Fruit fly (Drosophila melanogaster) whole organism, embryonic: Measurements from ENCODE around the gene CG7806.

ENCODE experiments used
- Adf1 ChIP-seq: fragments of 200-800 bp; sonication (Bioruptor generic); IDR thresholded peaks from 2 replicates; pipeline ENCODE4 v1.3.6; 2022; ENCODE audit warnings: missing biosample characterization, missing genetic modification characterization
- Awh ChIP-seq: fragments of 200-800 bp; sonication (Bioruptor generic); IDR thresholded peaks from 2 replicates; pipeline ENCODE4, ENCODE4 v1.3.6; 2022; ENCODE audit warnings: missing biosample characterization, missing genetic modification characterization
- Bgb ChIP-seq: fragments of 200-800 bp; sonication (Bioruptor generic); IDR thresholded peaks from 2 replicates; pipeline ENCODE4 v1.3.6; 2022; ENCODE audit warnings: missing biosample characterization, missing genetic modification characterization; ENCODE audit not compliant: partially characterized antibody
- CG10979 ChIP-seq: fragments of 200-800 bp; sonication (Bioruptor generic); optimal IDR thresholded peaks from 2 replicates; lab custom pipeline; 2018; ENCODE audit warnings: missing biosample characterization, mild to moderate bottlenecking, missing genetic modification characterization, moderate library complexity
- CG13296 ChIP-seq: fragments of 200-800 bp; sonication (Bioruptor generic); optimal IDR thresholded peaks from 3 replicates; lab custom pipeline; 2018; ENCODE audit warnings: missing biosample characterization, mild to moderate bottlenecking, missing genetic modification characterization
- CG13424 ChIP-seq: fragments of 200-800 bp; sonication (Bioruptor generic); optimal IDR thresholded peaks from 2 replicates; lab custom pipeline; 2019; ENCODE audit warnings: missing biosample characterization, mild to moderate bottlenecking, missing genetic modification characterization, moderate library complexity
- CG13894 ChIP-seq: fragments of 200-800 bp; sonication (Bioruptor generic); optimal IDR thresholded peaks from 3 replicates; lab custom pipeline; 2018; ENCODE audit warnings: missing biosample characterization, mild to moderate bottlenecking, missing genetic modification characterization, moderate library complexity
- CG1529 ChIP-seq: fragments of 200-800 bp; sonication (Bioruptor generic); optimal IDR thresholded peaks from 3 replicates; lab custom pipeline; 2018; ENCODE audit warnings: missing biosample characterization, missing genetic modification characterization
- CG1603 ChIP-seq: fragments of 200-800 bp; sonication (Bioruptor generic); optimal IDR thresholded peaks from 2 replicates; lab custom pipeline; 2019; ENCODE audit warnings: missing biosample characterization, mild to moderate bottlenecking, missing genetic modification characterization, moderate library complexity
- CG17612 ChIP-seq: fragments of 200-800 bp; sonication (Bioruptor generic); IDR thresholded peaks from 2 replicates; pipeline ENCODE4 v1.3.6; 2022; ENCODE audit warnings: missing biosample characterization, missing genetic modification characterization
- CG18476 ChIP-seq: fragments of 200-800 bp; sonication (Bioruptor generic); optimal IDR thresholded peaks from 2 replicates; lab custom pipeline; 2016; ENCODE audit warnings: missing biosample characterization, mild to moderate bottlenecking, missing genetic modification characterization
- CG18599 ChIP-seq: fragments of 200-800 bp; sonication (Bioruptor generic); optimal IDR thresholded peaks from 3 replicates; lab custom pipeline; 2017; ENCODE audit warnings: missing biosample characterization, missing genetic modification characterization, mild to moderate bottlenecking, moderate library complexity, missing genetic modification reagents
- CG2199 ChIP-seq: fragments of 200-800 bp; sonication (Bioruptor generic); IDR thresholded peaks from 3 replicates; pipeline ENCODE4 v1.3.6; 2022; ENCODE audit warnings: missing biosample characterization, missing genetic modification characterization
- CG3838 ChIP-seq: fragments of 200-800 bp; sonication (Bioruptor generic); optimal IDR thresholded peaks from 3 replicates; lab custom pipeline; 2016; ENCODE audit warnings: missing biosample characterization, missing genetic modification characterization
- CG4424 ChIP-seq: fragments of 200-800 bp; sonication (Bioruptor generic); optimal IDR thresholded peaks from 3 replicates; lab custom pipeline; 2016; ENCODE audit warnings: missing biosample characterization, missing genetic modification characterization
- CG6765 ChIP-seq: fragments of 200-800 bp; sonication (Bioruptor generic); optimal IDR thresholded peaks from 3 replicates; lab custom pipeline; 2017; ENCODE audit warnings: missing biosample characterization, mild to moderate bottlenecking, missing genetic modification characterization
- CG6813 ChIP-seq: fragments of 200-800 bp; sonication (Bioruptor generic); optimal IDR thresholded peaks from 2 replicates; lab custom pipeline; 2017; ENCODE audit warnings: missing biosample characterization, missing genetic modification characterization, mild to moderate bottlenecking, moderate library complexity, missing genetic modification reagents
- CG8478 ChIP-seq: fragments of >200 bp; optimal IDR thresholded peaks from 2 replicates; lab custom pipeline; 2018
- CTCF ChIP-seq: fragments of 200-800 bp; sonication (Bioruptor generic); optimal IDR thresholded peaks from 2 replicates; lab custom pipeline; 2017; ENCODE audit warnings: missing biosample characterization, mild to moderate bottlenecking, missing genetic modification characterization, moderate library complexity
- Dbx ChIP-seq: fragments of 200-800 bp; sonication (Bioruptor generic); IDR thresholded peaks from 3 replicates; pipeline ENCODE4 v1.3.6; 2022; ENCODE audit warnings: missing biosample characterization, missing genetic modification characterization
- Dfd ChIP-seq, 2 experiments: fragments of >200 bp; optimal IDR thresholded peaks; 2 replicates each; lab custom pipeline; 2017; ENCODE audit warnings: missing biosample characterization in 2 of 2, missing genetic modification characterization in 2 of 2
- H2.0 ChIP-seq: fragments of 200-800 bp; sonication (Bioruptor generic); IDR thresholded peaks from 2 replicates; pipeline ENCODE4 v1.3.6; 2022; ENCODE audit warnings: missing biosample characterization, missing genetic modification characterization
- HHEX ChIP-seq: fragments of 200-800 bp; sonication (Bioruptor generic); optimal IDR thresholded peaks from 3 replicates; lab custom pipeline; 2017; ENCODE audit warnings: missing biosample characterization, mild to moderate bottlenecking, missing genetic modification characterization, missing genetic modification reagents
- Oaz ChIP-seq: fragments of 200-800 bp; sonication (Bioruptor generic); IDR thresholded peaks from 2 replicates; pipeline ENCODE4 v1.3.6; 2022; ENCODE audit warnings: missing biosample characterization, missing genetic modification characterization
- Sry-δ ChIP-seq: fragments of 200-800 bp; sonication (Bioruptor generic); optimal IDR thresholded peaks from 2 replicates; lab custom pipeline; 2016; ENCODE audit warnings: missing biosample characterization, missing genetic modification characterization
- ac ChIP-seq: fragments of 200-800 bp; sonication (Bioruptor generic); optimal IDR thresholded peaks from 3 replicates; lab custom pipeline; 2017; ENCODE audit warnings: missing biosample characterization, mild to moderate bottlenecking, missing genetic modification characterization
- bab2 ChIP-seq: fragments of 200-800 bp; sonication (Bioruptor generic); optimal IDR thresholded peaks from 2 replicates; lab custom pipeline; 2016; ENCODE audit warnings: missing biosample characterization, missing genetic modification characterization
- chn ChIP-seq: fragments of 200-800 bp; sonication (Bioruptor generic); optimal IDR thresholded peaks from 2 replicates; lab custom pipeline; 2016; ENCODE audit warnings: missing biosample characterization, missing genetic modification characterization
- croc ChIP-seq: fragments of 200-800 bp; sonication (Bioruptor generic); conservative IDR thresholded peaks from 3 replicates; pipeline ENCODE4 v1.3.6; 2022; ENCODE audit warnings: missing biosample characterization, missing genetic modification characterization
- crol ChIP-seq: fragments of 200-800 bp; sonication (Bioruptor generic); IDR thresholded peaks from 2 replicates; pipeline ENCODE4 v1.3.6; 2022; ENCODE audit warnings: missing biosample characterization, missing genetic modification characterization
- danr ChIP-seq: fragments of 200-800 bp; sonication (Bioruptor generic); IDR thresholded peaks from 2 replicates; pipeline ENCODE4 v1.3.6; 2022; ENCODE audit warnings: missing biosample characterization, missing genetic modification characterization
- hth ChIP-seq: fragments of >200 bp; optimal IDR thresholded peaks from 2 replicates; lab custom pipeline; 2017; ENCODE audit warnings: inconsistent platforms
- jumu ChIP-seq: fragments of 200-800 bp; sonication (Bioruptor generic); optimal IDR thresholded peaks from 3 replicates; lab custom pipeline; 2016; ENCODE audit warnings: missing biosample characterization, missing genetic modification characterization
- lab ChIP-seq: fragments of 200-800 bp; sonication (Bioruptor generic); optimal IDR thresholded peaks from 3 replicates; lab custom pipeline; 2017; ENCODE audit warnings: missing biosample characterization, missing genetic modification characterization, mild to moderate bottlenecking, moderate library complexity, missing genetic modification reagents
- nerfin-2 ChIP-seq: fragments of 200-800 bp; sonication (Bioruptor generic); IDR thresholded peaks from 2 replicates; pipeline ENCODE4 v1.3.6; 2022; ENCODE audit warnings: missing biosample characterization, missing genetic modification characterization; ENCODE audit not compliant: partially characterized antibody
- pfk ChIP-seq: fragments of 200-800 bp; sonication (Bioruptor generic); optimal IDR thresholded peaks from 2 replicates; lab custom pipeline; 2018; ENCODE audit warnings: missing biosample characterization, mild to moderate bottlenecking, missing genetic modification characterization, moderate library complexity
- row ChIP-seq: fragments of 200-800 bp; sonication (Bioruptor generic); IDR thresholded peaks from 3 replicates; pipeline ENCODE4 v1.3.6; 2022; ENCODE audit warnings: missing biosample characterization, missing genetic modification characterization
- sc ChIP-seq, 3 experiments: fragments of >200 bp in 2 of 3; fragments of 200-800 bp in 1 of 3; sonication (Bioruptor generic) in 1 of 3; optimal IDR thresholded peaks; 2 replicates in 2 of 3; 3 replicates in 1 of 3; lab custom pipeline; 2017; ENCODE audit warnings: mild to moderate bottlenecking in 1 of 3, missing biosample characterization in 1 of 3, missing genetic modification characterization in 1 of 3, missing genetic modification reagents in 1 of 3
- sr ChIP-seq: fragments of 200-800 bp; sonication (Bioruptor generic); IDR thresholded peaks from 3 replicates; pipeline ENCODE4 v1.3.6; 2022; ENCODE audit warnings: missing biosample characterization, missing genetic modification characterization
- tgo ChIP-seq: fragments of 200-800 bp; sonication (Bioruptor generic); IDR thresholded peaks from 3 replicates; pipeline ENCODE4 v1.3.6; 2022; ENCODE audit warnings: missing biosample characterization, missing genetic modification characterization
- tin ChIP-seq: fragments of 200-800 bp; sonication (Bioruptor generic); optimal IDR thresholded peaks from 3 replicates; lab custom pipeline; 2016; ENCODE audit warnings: missing biosample characterization, missing genetic modification characterization
- tio ChIP-seq: fragments of 200-800 bp; sonication (Bioruptor generic); optimal IDR thresholded peaks from 2 replicates; lab custom pipeline; 2017; ENCODE audit warnings: missing biosample characterization, missing genetic modification characterization, inconsistent platforms
- tll ChIP-seq, 2 experiments: fragments of 200-800 bp in 1 of 2; fragments of >200 bp in 1 of 2; sonication (Bioruptor generic) in 1 of 2; optimal IDR thresholded peaks; 2 replicates each; lab custom pipeline; 2017 to 2019; ENCODE audit warnings: missing biosample characterization in 2 of 2, missing genetic modification characterization in 2 of 2, mild to moderate bottlenecking in 1 of 2, moderate library complexity in 1 of 2
- trh ChIP-seq: fragments of 200-800 bp; sonication (Bioruptor generic); optimal IDR thresholded peaks from 2 replicates; lab custom pipeline; 2016; ENCODE audit warnings: missing biosample characterization, missing genetic modification characterization
- zf30C ChIP-seq: fragments of 200-800 bp; sonication (Bioruptor generic); optimal IDR thresholded peaks from 3 replicates; lab custom pipeline; 2018; ENCODE audit warnings: missing biosample characterization, mild to moderate bottlenecking, missing genetic modification characterization
- zfh1 ChIP-seq: fragments of 200-800 bp; sonication (Bioruptor generic); IDR thresholded peaks from 3 replicates; pipeline ENCODE4 v1.3.6; 2022; ENCODE audit warnings: missing biosample characterization, missing genetic modification characterization

CG7806 gene

dm6 chr2L:8364006-8364956, 53.1 kb downstream of the CG7806 start, which contains the start of the genes RpS13 and CSN8 (continued):
- TF ChIP-seq CG18599 (peak; percentile 20), chn (GFP tag; lab: Kevin White, UChicago) (no peak), croc (no peak), CG13894 (tag; lab: Kevin White, UChicago) (peak; percentile 47), Sry-δ (GFP tag; lab: Kevin White, UChicago) (peak; percentile 88), CG1529 (GFP tag; lab: Kevin White, UChicago) (no peak), sr (GFP tag; lab: Robert Waterston, UW) (no peak), CG6765 (peak; percentile 59), CG2199 (no peak)
- TF ChIP-seq, all 482 proteins: peak for 157

DNA sequence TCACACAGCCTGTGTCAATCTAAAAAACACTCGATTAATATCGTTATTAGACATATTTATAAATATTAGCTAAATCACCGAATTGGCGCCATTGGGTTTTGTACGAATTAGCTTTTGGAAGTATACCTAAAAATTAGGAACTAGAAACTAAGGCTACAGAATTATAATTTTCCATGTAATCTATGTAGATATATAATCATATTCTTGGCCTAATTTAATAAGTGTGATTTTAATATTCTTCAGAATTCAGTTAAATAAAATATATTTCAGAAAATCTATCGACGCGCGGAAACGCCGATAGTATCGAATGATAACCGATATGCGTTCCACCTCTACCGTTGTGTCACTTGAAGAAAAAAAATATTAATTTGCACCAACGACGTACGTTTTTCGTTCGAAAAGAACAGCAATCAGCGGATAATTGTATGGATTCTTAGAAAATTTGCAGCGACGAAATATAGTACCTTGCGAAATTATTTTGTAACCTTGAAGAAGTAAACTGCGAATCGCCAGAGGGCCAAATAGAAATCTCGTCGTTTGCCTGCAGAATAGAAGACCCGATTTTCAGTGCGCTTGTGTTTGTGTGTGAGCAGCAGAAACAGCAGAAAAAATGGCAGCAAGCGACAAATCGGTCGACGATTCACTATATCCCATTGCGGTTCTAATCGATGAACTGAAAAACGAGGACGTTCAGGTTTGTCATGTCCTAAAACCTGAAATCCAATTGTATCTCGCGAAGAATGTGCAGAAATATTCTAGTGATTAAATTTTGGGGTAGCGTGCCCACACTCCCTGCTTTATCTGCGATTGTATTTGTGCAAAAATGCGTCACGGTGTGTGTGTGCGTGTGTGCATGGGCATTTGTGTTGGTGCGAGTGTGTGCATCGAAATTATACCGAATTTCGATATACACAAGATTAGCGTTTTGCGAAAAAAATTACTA, 54.8 kb downstream of the CG7806 start, which contains the start of gene Pp2A-29B:
TSS of gene Pp2A-29B (plus strand) at position 338 of the 943 bp plus-strand sequence.
- peak; percentile 15 for TF ChIP-seq lab (GFP tag; lab: Kevin White, UChicago)
- peak; percentile 69 for TF ChIP-seq Dbx (GFP tag; lab: Robert Waterston, UW)
- no peak for TF ChIP-seq hth (lab: Kevin White, UChicago)
- TF ChIP-seq Awh (GFP tag; lab: Robert Waterston, UW), result no peak
- no peak for TF ChIP-seq pfk
- peak; percentile 0 for TF ChIP-seq tin (GFP tag; lab: Kevin White, UChicago)
- TF ChIP-seq zf30C, result peak; percentile 10
- no peak for TF ChIP-seq jumu (GFP tag; lab: Kevin White, UChicago)
- no peak for TF ChIP-seq Adf1 (GFP tag; lab: Robert Waterston, UW)
- no peak for TF ChIP-seq tll (GFP tag; optimal IDR thresholded peaks at IDR 0.05; lab: Kevin White, UChicago)
- peak; percentile 15 for TF ChIP-seq CG18476
- no peak for TF ChIP-seq tgo (GFP tag; lab: Robert Waterston, UW)
- no peak for TF ChIP-seq CG10979 (tag; lab: Kevin White, UChicago)
- TF ChIP-seq CG1603 (tag; lab: Kevin White, UChicago), result no peak
- TF ChIP-seq Bgb (GFP tag; lab: Robert Waterston, UW), result peak; percentile 97
- no peak for TF ChIP-seq HHEX (GFP tag; lab: Kevin White, UChicago)
- no peak for TF ChIP-seq CG13296
- TF ChIP-seq trh (GFP tag; lab: Kevin White, UChicago), result no peak
- no peak for TF ChIP-seq bab2
- TF ChIP-seq tio, result peak; percentile 12
- TF ChIP-seq CG17612, result no peak
- TF ChIP-seq CTCF (GFP tag; lab: Kevin White, UChicago), result peak; percentile 21
- no peak for TF ChIP-seq H2.0
- no peak for TF ChIP-seq croc
- no peak for TF ChIP-seq CG13424 (tag; lab: Kevin White, UChicago)
- no peak for TF ChIP-seq CG1529 (GFP tag; lab: Kevin White, UChicago)
- peak; percentile 98 for TF ChIP-seq nerfin-2 (GFP tag; lab: Robert Waterston, UW)
- no peak for TF ChIP-seq danr (GFP tag; lab: Robert Waterston, UW)
- no peak for TF ChIP-seq sc (optimal IDR thresholded peaks at IDR 0.05; lab: Kevin White, UChicago)
- no peak for TF ChIP-seq sc (GFP tag; optimal IDR thresholded peaks at IDR 0.05; lab: Kevin White, UChicago)
- no peak for TF ChIP-seq ac (GFP tag; lab: Kevin White, UChicago)
- TF ChIP-seq Dfd (GFP tag; optimal IDR thresholded peaks at IDR 0.05; lab: Kevin White, UChicago), result no peak
- peak; percentile 85 for TF ChIP-seq row (GFP tag; lab: Robert Waterston, UW)
- no peak for TF ChIP-seq Oaz (GFP tag; lab: Robert Waterston, UW)
- TF ChIP-seq CG6813, result no peak
- TF ChIP-seq CG3838 (GFP tag; lab: Kevin White, UChicago), result no peak
- TF ChIP-seq CG4424, result peak; percentile 38
- TF ChIP-seq zfh1, result no peak
- TF ChIP-seq CG8478 (lab: Kevin White, UChicago), result peak; percentile 84
- TF ChIP-seq crol (GFP tag; lab: Robert Waterston, UW), result no peak
